Fruit fly (Drosophila melanogaster) whole organism, prepupa: Measurements from ENCODE around the gene Swip-1.

Experiments used
- CG10669 ChIP-seq: fragments of 200-800 bp; sonication (Bioruptor generic); optimal IDR thresholded peaks from 3 replicates; lab custom pipeline; 2018; ENCODE audit warnings: missing biosample characterization, mild to moderate bottlenecking, missing genetic modification characterization, moderate library complexity
- CG11294 ChIP-seq: fragments of 200-800 bp; sonication (Bioruptor generic); IDR thresholded peaks from 2 replicates; pipeline ENCODE4 v1.3.6; 2022; ENCODE audit warnings: missing biosample characterization, missing genetic modification characterization
- CG11762 ChIP-seq: fragments of 200-800 bp; sonication (Bioruptor generic); optimal IDR thresholded peaks from 3 replicates; lab custom pipeline; 2016; ENCODE audit warnings: missing biosample characterization, missing genetic modification characterization; ENCODE audit not compliant: insufficient read depth
- CG11902 ChIP-seq: fragments of 200-800 bp; sonication (Bioruptor generic); optimal IDR thresholded peaks from 3 replicates; lab custom pipeline; 2016; ENCODE audit warnings: missing biosample characterization, missing genetic modification characterization
- CG15336 ChIP-seq: fragments of 200-800 bp; sonication (Bioruptor generic); IDR thresholded peaks from 2 replicates; pipeline ENCODE4 v1.3.6; 2022; ENCODE audit warnings: missing biosample characterization, missing genetic modification characterization
- CG3032 ChIP-seq: fragments of 200-800 bp; optimal IDR thresholded peaks from 2 replicates; lab custom pipeline; 2019; ENCODE audit warnings: missing biosample characterization, mild to moderate bottlenecking, missing genetic modification characterization, moderate library complexity
- CG31627 ChIP-seq: fragments of 200-800 bp; sonication (Bioruptor generic); optimal IDR thresholded peaks from 3 replicates; lab custom pipeline; 2016; ENCODE audit warnings: missing biosample characterization, missing genetic modification characterization
- CG32006 ChIP-seq: fragments of 200-800 bp; sonication (Bioruptor generic); optimal IDR thresholded peaks from 3 replicates; lab custom pipeline; 2017; ENCODE audit warnings: missing biosample characterization, mild to moderate bottlenecking, missing genetic modification characterization
- CG3919 ChIP-seq: fragments of 200-800 bp; sonication (Bioruptor generic); optimal IDR thresholded peaks from 3 replicates; lab custom pipeline; 2016; ENCODE audit warnings: missing biosample characterization, missing genetic modification characterization
- CG6276 ChIP-seq: fragments of 200-800 bp; sonication (Bioruptor generic); optimal IDR thresholded peaks from 2 replicates; lab custom pipeline; 2017; ENCODE audit warnings: missing biosample characterization, mild to moderate bottlenecking, missing genetic modification characterization
- CG6792 ChIP-seq: fragments of 200-800 bp; sonication (Bioruptor generic); optimal IDR thresholded peaks from 3 replicates; lab custom pipeline; 2016; ENCODE audit warnings: missing biosample characterization, missing genetic modification characterization
- CG6854 ChIP-seq: fragments of 200-800 bp; sonication (Bioruptor generic); optimal IDR thresholded peaks from 2 replicates; lab custom pipeline; 2017; ENCODE audit warnings: missing biosample characterization, mild to moderate bottlenecking, missing genetic modification characterization
- Eip75B ChIP-seq: fragments of 200-800 bp; sonication (Bioruptor generic); optimal IDR thresholded peaks from 3 replicates; lab custom pipeline; 2016; ENCODE audit warnings: missing biosample characterization, missing genetic modification characterization
- Eip78C ChIP-seq: fragments of 200-800 bp; sonication (Bioruptor generic); peaks from one replicate; lab custom pipeline; 2016; ENCODE audit warnings: missing biosample characterization, missing genetic modification characterization
- Eip93F ChIP-seq: fragments of 200-800 bp; sonication (Bioruptor generic); optimal IDR thresholded peaks from 2 replicates; lab custom pipeline; 2016; ENCODE audit warnings: missing biosample characterization, mild to moderate bottlenecking, missing genetic modification characterization
- Ets21C ChIP-seq: fragments of 200-800 bp; sonication (Bioruptor generic); optimal IDR thresholded peaks from 3 replicates; lab custom pipeline; 2016; ENCODE audit warnings: missing biosample characterization, missing genetic modification characterization
- Gug ChIP-seq: fragments of 200-800 bp; sonication (Bioruptor generic); IDR thresholded peaks from 2 replicates; pipeline ENCODE4 v1.3.6; 2022; ENCODE audit warnings: missing biosample characterization, missing genetic modification characterization
- Hr38 ChIP-seq: sonication (Bioruptor generic); optimal IDR thresholded peaks from 2 replicates; lab custom pipeline; 2016; ENCODE audit warnings: missing biosample characterization, missing genetic modification characterization
- Hr39 ChIP-seq: fragments of 200-800 bp; sonication (Bioruptor generic); optimal IDR thresholded peaks from 2 replicates; lab custom pipeline; 2016; ENCODE audit warnings: missing biosample characterization, missing genetic modification characterization
- Hr4 ChIP-seq: fragments of 200-800 bp; sonication (Bioruptor generic); optimal IDR thresholded peaks from 3 replicates; lab custom pipeline; 2016; ENCODE audit warnings: missing biosample characterization, missing genetic modification characterization
- Met ChIP-seq: fragments of 200-800 bp; sonication (Bioruptor generic); optimal IDR thresholded peaks from 3 replicates; lab custom pipeline; 2016; ENCODE audit warnings: missing biosample characterization, missing genetic modification characterization
- OdsH ChIP-seq: fragments of 200-800 bp; sonication (Bioruptor generic); optimal IDR thresholded peaks from 3 replicates; lab custom pipeline; 2016; ENCODE audit warnings: missing biosample characterization, missing genetic modification characterization
- Smox ChIP-seq: fragments of 200-800 bp; sonication (Bioruptor generic); optimal IDR thresholded peaks from 3 replicates; lab custom pipeline; 2016; ENCODE audit warnings: missing biosample characterization, missing genetic modification characterization
- Sox102F ChIP-seq: fragments of 200-800 bp; sonication (Bioruptor generic); optimal IDR thresholded peaks from 2 replicates; lab custom pipeline; 2016; ENCODE audit warnings: missing biosample characterization, mild to moderate bottlenecking, missing genetic modification characterization
- Sox14 ChIP-seq: fragments of 200-800 bp; sonication (Bioruptor generic); optimal IDR thresholded peaks from 3 replicates; lab custom pipeline; 2016; ENCODE audit warnings: missing biosample characterization, missing genetic modification characterization
- achi ChIP-seq: fragments of 200-800 bp; sonication (Bioruptor generic); optimal IDR thresholded peaks from 3 replicates; lab custom pipeline; 2016; ENCODE audit warnings: missing biosample characterization, missing genetic modification characterization
- acj6 ChIP-seq: fragments of 200-800 bp; sonication (Bioruptor generic); optimal IDR thresholded peaks from 3 replicates; lab custom pipeline; 2016; ENCODE audit warnings: missing biosample characterization, missing genetic modification characterization
- dac ChIP-seq: fragments of 200-800 bp; sonication (Bioruptor generic); optimal IDR thresholded peaks from 2 replicates; lab custom pipeline; 2017; ENCODE audit warnings: missing biosample characterization, mild to moderate bottlenecking, missing genetic modification characterization
- dsx ChIP-seq: fragments of 200-800 bp; optimal IDR thresholded peaks from 3 replicates; lab custom pipeline; 2019; ENCODE audit warnings: missing biosample characterization, mild to moderate bottlenecking, missing genetic modification characterization, moderate library complexity; ENCODE audit not compliant: poor library complexity, severe bottlenecking
- esn ChIP-seq: fragments of 200-800 bp; sonication (Bioruptor generic); optimal IDR thresholded peaks from 2 replicates; lab custom pipeline; 2016; ENCODE audit warnings: missing biosample characterization, mild to moderate bottlenecking, missing genetic modification characterization, moderate library complexity
- fd59A ChIP-seq: fragments of 200-800 bp; sonication (Bioruptor generic); optimal IDR thresholded peaks from 2 replicates; lab custom pipeline; 2017; ENCODE audit warnings: missing biosample characterization, mild to moderate bottlenecking, missing genetic modification characterization, missing genetic modification reagents
- fd85E ChIP-seq: fragments of 200-800 bp; sonication (Bioruptor generic); optimal IDR thresholded peaks from 3 replicates; lab custom pipeline; 2016; ENCODE audit warnings: missing biosample characterization, missing genetic modification characterization
- net ChIP-seq: fragments of 200-800 bp; sonication (Bioruptor generic); optimal IDR thresholded peaks from 3 replicates; lab custom pipeline; 2016; ENCODE audit warnings: missing biosample characterization, missing genetic modification characterization
- pdm3 ChIP-seq: fragments of 200-800 bp; sonication (Bioruptor generic); optimal IDR thresholded peaks from 3 replicates; lab custom pipeline; 2016; ENCODE audit warnings: missing biosample characterization, missing genetic modification characterization
- spab ChIP-seq: fragments of 200-800 bp; sonication (Bioruptor generic); optimal IDR thresholded peaks from 2 replicates; lab custom pipeline; 2017; ENCODE audit warnings: missing biosample characterization, mild to moderate bottlenecking, missing genetic modification characterization, missing genetic modification reagents
- ss ChIP-seq, 2 experiments: fragments of 200-800 bp; sonication (Bioruptor generic); optimal IDR thresholded peaks; 2 replicates in 1 of 2; 3 replicates in 1 of 2; lab custom pipeline; 2017 to 2018; ENCODE audit warnings: mild to moderate bottlenecking in 2 of 2, missing biosample characterization in 2 of 2, missing genetic modification characterization in 2 of 2, moderate library complexity in 1 of 2
- svp ChIP-seq: fragments of 200-800 bp; sonication (Bioruptor generic); peaks from one replicate; lab custom pipeline; 2016; ENCODE audit warnings: missing biosample characterization, missing genetic modification characterization
- vri ChIP-seq: fragments of 200-800 bp; sonication (Bioruptor generic); optimal IDR thresholded peaks from 3 replicates; lab custom pipeline; 2016; ENCODE audit warnings: missing biosample characterization, mild to moderate bottlenecking, missing genetic modification characterization

The Swip-1 gene

DNA sequence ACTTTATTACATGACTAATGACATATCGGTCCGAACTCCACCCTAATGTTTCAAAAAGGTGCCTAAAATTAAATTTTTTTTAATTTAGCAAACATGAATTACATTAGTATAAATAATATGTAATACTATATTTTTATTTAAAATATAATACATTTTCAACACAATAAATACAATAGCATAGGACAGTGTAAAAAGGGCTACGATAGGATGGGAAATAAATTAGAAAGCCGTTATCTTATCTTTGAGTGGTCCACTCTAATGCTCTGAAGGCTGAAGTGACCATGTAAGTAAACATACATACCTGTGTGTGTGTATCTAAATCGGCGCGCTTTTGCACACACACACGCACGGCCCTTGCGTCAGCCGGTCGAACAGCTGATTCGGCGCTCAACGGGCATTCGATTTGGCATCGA is 15.9 kb upstream of the Swip-1 start, which contains the start of gene CG31793 (continued):
- TF ChIP-seq CG3032 (tag; lab: Kevin White, UChicago): peak; percentile 54
- TF ChIP-seq ss (GFP tag; optimal IDR thresholded peaks at IDR 0.05; lab: Kevin White, UChicago): peak in 1 of 2 experiments; percentile 35
- peak; percentile 53 for TF ChIP-seq CG32006
- TF ChIP-seq CG3919 (GFP tag; lab: Kevin White, UChicago): peak; percentile 63
- TF ChIP-seq CG11762 (GFP tag; lab: Kevin White, UChicago): peak; percentile 44
- TF ChIP-seq Met (GFP tag; lab: Kevin White, UChicago): peak; percentile 45
- peak; percentile 24 for TF ChIP-seq spab (GFP tag; lab: Kevin White, UChicago)
- peak; percentile 58 for TF ChIP-seq vri (GFP tag; lab: Kevin White, UChicago)
- TF ChIP-seq Gug (GFP tag; lab: Robert Waterston, UW): peak; percentile 52; the same call in 1 of the 2 replicates
- peak; percentile 42 for TF ChIP-seq CG6792 (GFP tag; lab: Kevin White, UChicago)
- TF ChIP-seq CG11294 (GFP tag; lab: Robert Waterston, UW): no peak; the same call in 1 of the 2 replicates
- peak; percentile 63 for TF ChIP-seq dsx (GFP tag; lab: Kevin White, UChicago)
- peak; percentile 68 for TF ChIP-seq achi (GFP tag; lab: Kevin White, UChicago)
- TF ChIP-seq acj6: peak; percentile 43
- TF ChIP-seq OdsH: peak; percentile 61
- no peak for TF ChIP-seq CG11902 (GFP tag; lab: Kevin White, UChicago)
- peak; percentile 88 for TF ChIP-seq Eip78C (GFP tag; lab: Kevin White, UChicago)
- TF ChIP-seq Hr4: peak; percentile 36
- peak; percentile 57 for TF ChIP-seq esn (GFP tag; lab: Kevin White, UChicago)
- TF ChIP-seq Smox (GFP tag; lab: Kevin White, UChicago): no peak

- TF ChIP-seq Sox14 (GFP tag; lab: Kevin White, UChicago): no peak
- TF ChIP-seq pdm3 (GFP tag; lab: Kevin White, UChicago): no peak
- no peak for TF ChIP-seq esn (GFP tag; lab: Kevin White, UChicago)
- no peak for TF ChIP-seq Sox102F (GFP tag; lab: Kevin White, UChicago)
- TF ChIP-seq CG31627 (GFP tag; lab: Kevin White, UChicago): no peak
- TF ChIP-seq spab (GFP tag; lab: Kevin White, UChicago): no peak
- no peak for TF ChIP-seq Eip93F (GFP tag; lab: Kevin White, UChicago)
Observed at dm6 chr2L:19002468-19002867, 15.4 kb upstream of the Swip-1 start.

DNA sequence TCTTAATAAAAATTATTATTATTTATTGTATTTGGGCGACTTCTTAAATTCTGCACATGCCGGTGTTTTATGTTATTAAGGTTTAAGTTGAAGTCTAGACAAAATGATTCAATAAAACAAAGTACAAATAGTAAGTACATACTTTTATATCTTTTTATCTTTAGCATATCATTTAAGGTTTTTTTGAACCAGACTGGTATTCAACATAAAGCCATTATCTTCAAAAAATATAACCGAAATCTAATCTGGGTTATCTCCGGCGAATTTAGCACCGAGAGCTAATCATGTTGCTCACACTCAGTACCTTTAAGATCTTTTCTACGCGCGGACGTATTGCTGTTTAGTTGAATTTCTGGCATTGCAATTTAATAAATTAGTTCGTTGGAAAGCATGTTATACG is 10.1 kb upstream of the Swip-1 start, which contains the start of gene CG31792:
Gene CG31792, plus strand, starts transcription at position 301 of the 400 bp plus-strand sequence.
- no peak for TF ChIP-seq fd59A
- TF ChIP-seq ss (GFP tag; optimal IDR thresholded peaks at IDR 0.05; lab: Kevin White, UChicago): no peak
- no peak for TF ChIP-seq CG10669
- TF ChIP-seq svp (GFP tag; lab: Kevin White, UChicago): no peak
- no peak for TF ChIP-seq CG3919 (GFP tag; lab: Kevin White, UChicago)
- no peak for TF ChIP-seq esn (GFP tag; lab: Kevin White, UChicago)
- no peak for TF ChIP-seq OdsH
- TF ChIP-seq CG11762 (GFP tag; lab: Kevin White, UChicago): no peak
- no peak for TF ChIP-seq net
- TF ChIP-seq Eip75B: no peak
- no peak for TF ChIP-seq fd85E
- TF ChIP-seq Hr38 (GFP tag; lab: Kevin White, UChicago): no peak
- no peak for TF ChIP-seq dac
- TF ChIP-seq CG6854 (GFP tag; lab: Kevin White, UChicago): no peak
- TF ChIP-seq Hr39: no peak
- TF ChIP-seq Ets21C (GFP tag; lab: Kevin White, UChicago): no peak
- TF ChIP-seq CG6276 (GFP tag; lab: Kevin White, UChicago): no peak
- no peak for TF ChIP-seq CG11294 (GFP tag; lab: Robert Waterston, UW)
- no peak for TF ChIP-seq CG6792 (GFP tag; lab: Kevin White, UChicago)
- no peak for TF ChIP-seq CG15336
